Worm (Caenorhabditis elegans): Measurements from ENCODE around the gene sym-2.

- TF ChIP-seq fkh-3 (tag; optimal IDR thresholded peaks at IDR 0.05) (no peak), let-526 (GFP tag; IDR thresholded peaks at IDR 0.05) (no peak), F55B11.4 (tag; optimal IDR thresholded peaks at IDR 0.05; ENCODE audit: borderline replicate concordance, insufficient read depth) (no peak), zfh-2 (GFP tag; conservative IDR thresholded peaks at IDR 0.05) (no peak), chd-7 (tag; optimal IDR thresholded peaks at IDR 0.05) (no peak), sptf-2 (GFP tag; optimal IDR thresholded peaks at IDR 0.05) (no peak), F22D6.2 (tag; optimal IDR thresholded peaks at IDR 0.05) (no peak), ets-4 (GFP tag; optimal IDR thresholded peaks at IDR 0.05) (no peak), F10E7.11 (tag; optimal IDR thresholded peaks at IDR 0.05) (no peak), Y67H2A.10 (GFP tag; conservative IDR thresholded peaks at IDR 0.05) (no peak), F52B5.7 (tag; optimal IDR thresholded peaks at IDR 0.05) (no peak), pha-4 (tag; optimal IDR thresholded peaks at IDR 0.05) (no peak), hlh-12 (tag; optimal IDR thresholded peaks at IDR 0.05) (no peak), nhr-80 (tag; optimal IDR thresholded peaks at IDR 0.05) (peak; percentile 84)
Measured at ce11 chrII:9231240-9231639, 43.0 kb upstream of the sym-2 start, which contains the start of gene gst-13.
